Fruit fly (Drosophila melanogaster) whole organism, embryonic: ENCODE measurements around the gene CG1416.
A peak's percentile ranks its signal among the peaks of the same experiment; 100 is the strongest.

Experiments
- Bgb ChIP-seq: fragments of 200-800 bp; sonication (Bioruptor generic); IDR thresholded peaks from 2 replicates; pipeline ENCODE4 v1.3.6; 2022; ENCODE audit warnings: missing biosample characterization, missing genetic modification characterization; ENCODE audit not compliant: partially characterized antibody
- Bteb2 ChIP-seq: fragments of 200-800 bp; sonication (Bioruptor generic); optimal IDR thresholded peaks from 2 replicates; lab custom pipeline; 2016; ENCODE audit warnings: missing biosample characterization, missing genetic modification characterization
- CG10209 ChIP-seq: fragments of 200-800 bp; sonication (Bioruptor generic); optimal IDR thresholded peaks from 3 replicates; lab custom pipeline; 2017; ENCODE audit warnings: missing biosample characterization, mild to moderate bottlenecking, missing genetic modification characterization, missing genetic modification reagents
- CG10654 ChIP-seq: fragments of 200-800 bp; sonication (Bioruptor generic); optimal IDR thresholded peaks from 2 replicates; lab custom pipeline; 2016; ENCODE audit warnings: missing biosample characterization, missing genetic modification characterization
- CG11723 ChIP-seq: fragments of 200-800 bp; sonication (Bioruptor generic); optimal IDR thresholded peaks from 2 replicates; lab custom pipeline; 2017; ENCODE audit warnings: missing biosample characterization, mild to moderate bottlenecking, missing genetic modification characterization
- CG12071 ChIP-seq: fragments of 200-800 bp; sonication (Bioruptor generic); optimal IDR thresholded peaks from 3 replicates; lab custom pipeline; 2018; ENCODE audit warnings: missing biosample characterization, mild to moderate bottlenecking, missing genetic modification characterization
- CG12299 ChIP-seq: fragments of 200-800 bp; sonication (Bioruptor generic); optimal IDR thresholded peaks from 2 replicates; lab custom pipeline; 2018; ENCODE audit warnings: missing biosample characterization, mild to moderate bottlenecking, missing genetic modification characterization
- CG1233 ChIP-seq: fragments of 200-800 bp; sonication (Bioruptor generic); optimal IDR thresholded peaks from 4 replicates; lab custom pipeline; 2018; ENCODE audit warnings: missing biosample characterization, mild to moderate bottlenecking, missing genetic modification characterization
- CG12942 ChIP-seq: fragments of 200-800 bp; sonication (Bioruptor generic); optimal IDR thresholded peaks from 3 replicates; lab custom pipeline; 2016; ENCODE audit warnings: missing biosample characterization, missing genetic modification characterization
- CG13424 ChIP-seq: fragments of 200-800 bp; sonication (Bioruptor generic); optimal IDR thresholded peaks from 2 replicates; lab custom pipeline; 2019; ENCODE audit warnings: missing biosample characterization, mild to moderate bottlenecking, missing genetic modification characterization, moderate library complexity
- CG17802 ChIP-seq: fragments of 200-800 bp; sonication (Bioruptor generic); optimal IDR thresholded peaks from 2 replicates; lab custom pipeline; 2018; ENCODE audit warnings: missing biosample characterization, mild to moderate bottlenecking, missing genetic modification characterization, moderate library complexity
- CG2129 ChIP-seq: fragments of 200-800 bp; sonication (Bioruptor generic); IDR thresholded peaks from 2 replicates; pipeline ENCODE4 v1.3.6; 2022; ENCODE audit warnings: missing biosample characterization, missing genetic modification characterization; ENCODE audit not compliant: partially characterized antibody
- CG33557 ChIP-seq: fragments of 200-800 bp; sonication (Bioruptor generic); optimal IDR thresholded peaks from 2 replicates; lab custom pipeline; 2019; ENCODE audit warnings: missing biosample characterization, mild to moderate bottlenecking, missing genetic modification characterization, moderate library complexity
- CG4820 ChIP-seq: fragments of 200-800 bp; sonication (Bioruptor generic); optimal IDR thresholded peaks from 3 replicates; lab custom pipeline; 2016; ENCODE audit warnings: missing biosample characterization, missing genetic modification characterization
- CG5953 ChIP-seq: fragments of 200-800 bp; sonication (Bioruptor generic); IDR thresholded peaks from 2 replicates; pipeline ENCODE4 v1.3.6; 2022; ENCODE audit warnings: missing biosample characterization, missing genetic modification characterization
- CG6689 ChIP-seq: fragments of 200-800 bp; sonication (Bioruptor generic); IDR thresholded peaks from 2 replicates; pipeline ENCODE4 v1.3.6; 2022; ENCODE audit warnings: missing biosample characterization, missing genetic modification characterization
- CG7556 ChIP-seq: fragments of 200-800 bp; sonication (Bioruptor generic); optimal IDR thresholded peaks from 2 replicates; lab custom pipeline; 2017; ENCODE audit warnings: missing biosample characterization, mild to moderate bottlenecking, missing genetic modification characterization
- CG7839 ChIP-seq: fragments of 200-800 bp; sonication (Bioruptor generic); optimal IDR thresholded peaks from 3 replicates; lab custom pipeline; 2018; ENCODE audit warnings: missing biosample characterization, mild to moderate bottlenecking, missing genetic modification characterization, moderate library complexity
- CG7963 ChIP-seq: fragments of 200-800 bp; sonication (Bioruptor generic); IDR thresholded peaks from 3 replicates; pipeline ENCODE4 v1.3.6; 2022; ENCODE audit warnings: missing biosample characterization, missing genetic modification characterization; ENCODE audit not compliant: partially characterized antibody
- CG8281 ChIP-seq: fragments of 200-800 bp; sonication (Bioruptor generic); optimal IDR thresholded peaks from 2 replicates; lab custom pipeline; 2018; ENCODE audit warnings: missing biosample characterization, mild to moderate bottlenecking, missing genetic modification characterization, moderate library complexity
- CG8944 ChIP-seq: fragments of 200-800 bp; sonication (Bioruptor generic); optimal IDR thresholded peaks from 3 replicates; lab custom pipeline; 2016; ENCODE audit warnings: missing biosample characterization, missing genetic modification characterization
- Dip3 ChIP-seq: fragments of 200-800 bp; sonication (Bioruptor generic); optimal IDR thresholded peaks from 3 replicates; lab custom pipeline; 2016; ENCODE audit warnings: missing biosample characterization, missing genetic modification characterization
- E2f1 ChIP-seq: fragments of 200-800 bp; sonication (Bioruptor generic); IDR thresholded peaks from 2 replicates; pipeline ENCODE4 v1.3.6; 2022; ENCODE audit warnings: missing biosample characterization, missing genetic modification characterization
- GATAe ChIP-seq: fragments of 200-800 bp; sonication (Bioruptor generic); conservative IDR thresholded peaks from 2 replicates; pipeline ENCODE4 v1.3.6; 2022; ENCODE audit warnings: missing biosample characterization, missing genetic modification characterization
- HLH54F ChIP-seq: fragments of 200-800 bp; sonication (Bioruptor generic); optimal IDR thresholded peaks from 3 replicates; lab custom pipeline; 2016; ENCODE audit warnings: missing biosample characterization, missing genetic modification characterization
- Hmr ChIP-seq: fragments of 200-800 bp; sonication (Bioruptor generic); optimal IDR thresholded peaks from 3 replicates; lab custom pipeline; 2017; ENCODE audit warnings: mild to moderate bottlenecking, missing biosample characterization, missing genetic modification reagents, missing genetic modification characterization
- Hmx ChIP-seq: fragments of 200-800 bp; sonication (Bioruptor generic); optimal IDR thresholded peaks from 2 replicates; lab custom pipeline; 2016; ENCODE audit warnings: missing biosample characterization, missing genetic modification characterization
- Hr3 ChIP-seq: fragments of 200-800 bp; sonication (Bioruptor generic); optimal IDR thresholded peaks from 3 replicates; lab custom pipeline; 2016; ENCODE audit warnings: missing biosample characterization, missing genetic modification characterization
- Lhr ChIP-seq: fragments of 200-800 bp; sonication (Bioruptor generic); optimal IDR thresholded peaks from 3 replicates; lab custom pipeline; 2017; ENCODE audit warnings: mild to moderate bottlenecking, missing biosample characterization, missing genetic modification reagents, missing genetic modification characterization
- MBD-R2 ChIP-seq: fragments of 200-800 bp; sonication (Bioruptor generic); IDR thresholded peaks from 2 replicates; pipeline ENCODE4 v1.3.6; 2022; ENCODE audit warnings: missing biosample characterization, missing genetic modification characterization
- Med ChIP-seq: fragments of 200-800 bp; sonication (Bioruptor generic); peaks from one replicate; lab custom pipeline; 2016; ENCODE audit warnings: missing biosample characterization, missing genetic modification characterization, mild to moderate bottlenecking, inconsistent platforms, moderate library complexity
- Mes4 ChIP-seq: fragments of 200-800 bp; sonication (Bioruptor generic); optimal IDR thresholded peaks from 2 replicates; lab custom pipeline; 2016; ENCODE audit warnings: missing biosample characterization, missing genetic modification characterization
- Rfx ChIP-seq: fragments of 200-800 bp; sonication (Bioruptor generic); IDR thresholded peaks from 2 replicates; pipeline ENCODE4 v1.3.6; 2022; ENCODE audit warnings: missing biosample characterization, missing genetic modification characterization
- ab ChIP-seq: fragments of 200-800 bp; sonication (Bioruptor generic); optimal IDR thresholded peaks from 2 replicates; lab custom pipeline; 2016; ENCODE audit warnings: missing biosample characterization, missing genetic modification characterization
- aop ChIP-seq: fragments of 200-800 bp; sonication (Bioruptor generic); IDR thresholded peaks from 2 replicates; pipeline ENCODE4 v1.3.6; 2022; ENCODE audit warnings: missing biosample characterization, missing genetic modification characterization
- cad ChIP-seq: fragments of >200 bp; optimal IDR thresholded peaks from 2 replicates; lab custom pipeline; 2017; ENCODE audit warnings: missing biosample characterization, missing genetic modification characterization
- cas ChIP-seq: fragments of 200-800 bp; sonication (Bioruptor generic); IDR thresholded peaks from 2 replicates; pipeline ENCODE4 v1.3.6; 2022; ENCODE audit warnings: missing biosample characterization, missing genetic modification characterization
- cg ChIP-seq: fragments of 200-800 bp; sonication (Bioruptor generic); optimal IDR thresholded peaks from 3 replicates; lab custom pipeline; 2019; ENCODE audit warnings: missing biosample characterization, mild to moderate bottlenecking, missing genetic modification characterization, moderate library complexity
- croc ChIP-seq: fragments of 200-800 bp; sonication (Bioruptor generic); conservative IDR thresholded peaks from 3 replicates; pipeline ENCODE4 v1.3.6; 2022; ENCODE audit warnings: missing biosample characterization, missing genetic modification characterization
- fd102C ChIP-seq: fragments of 200-800 bp; sonication (Bioruptor generic); optimal IDR thresholded peaks from 2 replicates; lab custom pipeline; 2018; ENCODE audit warnings: missing biosample characterization, mild to moderate bottlenecking, missing genetic modification characterization, moderate library complexity
- ftz-f1 ChIP-seq: fragments of 200-800 bp; sonication (Bioruptor generic); optimal IDR thresholded peaks from 2 replicates; lab custom pipeline; 2016; ENCODE audit warnings: missing biosample characterization, missing genetic modification characterization
- insv ChIP-seq, 2 experiments: fragments of 200-800 bp; sonication (Bioruptor generic); optimal IDR thresholded peaks; 3 replicates each; lab custom pipeline; 2016 to 2018; ENCODE audit warnings: missing biosample characterization in 2 of 2, missing genetic modification characterization in 2 of 2
- lola ChIP-seq, 3 experiments: fragments of >200 bp in 2 of 3; fragments of 200-800 bp in 1 of 3; sonication (Bioruptor generic) in 1 of 3; optimal IDR thresholded peaks; 2 replicates each; lab custom pipeline; 2017 to 2019; ENCODE audit warnings: missing biosample characterization in 3 of 3, missing genetic modification characterization in 3 of 3, mild to moderate bottlenecking in 1 of 3, moderate library complexity in 1 of 3
- onecut ChIP-seq: fragments of 200-800 bp; sonication (Bioruptor generic); IDR thresholded peaks from 2 replicates; pipeline ENCODE4 v1.3.6; 2022; ENCODE audit warnings: missing biosample characterization, missing genetic modification characterization
- p53 ChIP-seq: fragments of 200-800 bp; sonication (Bioruptor generic); optimal IDR thresholded peaks from 2 replicates; lab custom pipeline; 2016; ENCODE audit warnings: missing biosample characterization, missing genetic modification characterization
- repo ChIP-seq: fragments of 200-800 bp; sonication (Bioruptor generic); optimal IDR thresholded peaks from 2 replicates; lab custom pipeline; 2016; ENCODE audit warnings: missing biosample characterization, missing genetic modification characterization
- schlank ChIP-seq: fragments of 200-800 bp; sonication (Bioruptor generic); optimal IDR thresholded peaks from 2 replicates; lab custom pipeline; 2018; ENCODE audit warnings: missing biosample characterization, mild to moderate bottlenecking, missing genetic modification characterization
- slbo ChIP-seq: fragments of 200-800 bp; sonication (Bioruptor generic); IDR thresholded peaks from 2 replicates; pipeline ENCODE4 v1.3.6; 2022; ENCODE audit warnings: missing biosample characterization, missing genetic modification characterization
- tgo ChIP-seq: fragments of 200-800 bp; sonication (Bioruptor generic); IDR thresholded peaks from 3 replicates; pipeline ENCODE4 v1.3.6; 2022; ENCODE audit warnings: missing biosample characterization, missing genetic modification characterization
- trem ChIP-seq: fragments of 200-800 bp; optimal IDR thresholded peaks from 3 replicates; lab custom pipeline; 2019; ENCODE audit warnings: missing biosample characterization, mild to moderate bottlenecking, missing genetic modification characterization, moderate library complexity
- zen ChIP-seq: fragments of 200-800 bp; sonication (Bioruptor generic); optimal IDR thresholded peaks from 3 replicates; lab custom pipeline; 2018; ENCODE audit warnings: missing biosample characterization, mild to moderate bottlenecking, missing genetic modification characterization, moderate library complexity

CG1416 gene

DNA sequence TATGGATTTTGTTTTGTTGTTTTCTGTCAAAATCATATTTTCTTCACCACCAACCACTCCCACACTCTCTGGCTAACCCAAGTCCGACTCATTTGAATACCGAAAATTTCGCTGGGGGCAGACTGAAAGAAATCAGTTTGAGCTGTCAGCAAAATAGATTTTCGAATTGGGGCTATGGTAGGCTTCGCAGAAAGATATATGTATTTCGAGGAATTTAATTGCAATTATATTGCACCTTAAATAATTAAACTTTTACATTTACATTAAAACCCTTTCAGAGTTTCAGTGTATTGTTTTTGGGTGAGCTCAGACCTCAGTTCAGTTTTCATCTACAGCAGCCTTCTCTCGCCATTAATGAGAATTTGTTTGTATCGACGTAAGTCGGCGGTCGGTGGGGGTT, 29.2 kb downstream of the CG1416 start (continued):
- TF ChIP-seq CG1233 (GFP tag; lab: Kevin White, UChicago) (peak; percentile 45), CG4820 (GFP tag; lab: Kevin White, UChicago) (peak; percentile 5), Lhr (GFP tag; lab: Kevin White, UChicago) (no peak), HLH54F (GFP tag; lab: Kevin White, UChicago) (peak; percentile 22), cas (GFP tag; lab: Robert Waterston, UW) (no peak), CG10654 (peak; percentile 30), fd102C (GFP tag; lab: Kevin White, UChicago) (no peak), CG12299 (peak; percentile 48), CG12942 (GFP tag; lab: Kevin White, UChicago) (peak; percentile 5), CG33557 (GFP tag; lab: Kevin White, UChicago) (peak; percentile 11), CG5953 (GFP tag; lab: Robert Waterston, UW) (no peak; the same call in 1 of the 2 replicates), insv (GFP tag; optimal IDR thresholded peaks at IDR 0.05; lab: Kevin White, UChicago) (no peak), CG7963 (GFP tag; lab: Robert Waterston, UW) (no peak), Rfx (GFP tag; lab: Robert Waterston, UW) (no peak; the same call in 1 of the 2 replicates), CG6689 (GFP tag; lab: Robert Waterston, UW) (peak; percentile 58), Mes4 (GFP tag; lab: Kevin White, UChicago) (no peak), ftz-f1 (GFP tag; lab: Kevin White, UChicago) (no peak), CG8281 (peak; percentile 5), CG7839 (peak; percentile 70), Bgb (GFP tag; lab: Robert Waterston, UW) (no peak), aop (GFP tag; lab: Robert Waterston, UW) (no peak), cg (GFP tag; lab: Kevin White, UChicago) (no peak), CG8944 (GFP tag; lab: Kevin White, UChicago) (peak; percentile 20), lola (GFP tag; optimal IDR thresholded peaks at IDR 0.05; lab: Kevin White, UChicago) (peak in 1 of 3 experiments; percentile 32), Dip3 (GFP tag; lab: Kevin White, UChicago) (no peak), CG11723 (GFP tag; lab: Kevin White, UChicago) (no peak), E2f1 (peak; percentile 44; the same call in 1 of the 2 replicates), tgo (GFP tag; lab: Robert Waterston, UW) (peak; percentile 53), CG2129 (GFP tag; lab: Robert Waterston, UW) (no peak), MBD-R2 (no peak), ab (no peak), schlank (no peak), Med (GFP tag; lab: Kevin White, UChicago) (peak; percentile 93), slbo (GFP tag; lab: Robert Waterston, UW) (peak; percentile 74), trem (tag; lab: Kevin White, UChicago) (no peak), Hmr (GFP tag; lab: Kevin White, UChicago) (peak; percentile 75), zen (tag; lab: Kevin White, UChicago) (peak; percentile 16), Bteb2 (GFP tag; lab: Kevin White, UChicago) (no peak), CG13424 (tag; lab: Kevin White, UChicago) (peak; percentile 58), p53 (GFP tag; lab: Kevin White, UChicago) (no peak), cad (GFP tag; lab: Kevin White, UChicago) (no peak), CG17802 (tag; lab: Kevin White, UChicago) (no peak), CG12071 (GFP tag; lab: Kevin White, UChicago) (peak; percentile 20), croc (GFP tag; lab: Robert Waterston, UW) (peak; percentile 27; the same call in 2 of the 3 replicates), CG10209 (GFP tag; lab: Kevin White, UChicago) (peak; percentile 39), GATAe (no peak), onecut (GFP tag; lab: Robert Waterston, UW) (peak; percentile 27; the same call in 1 of the 2 replicates), Hr3 (GFP tag; lab: Kevin White, UChicago) (peak; percentile 1), Hmx (no peak), repo (GFP tag; lab: Kevin White, UChicago) (no peak), CG7556 (GFP tag; lab: Kevin White, UChicago) (peak; percentile 68)
